Fruit fly (Drosophila melanogaster): Measurements from ENCODE around the gene CG14073.

dm6 chr3L:18852223-18852622, 31.7 kb upstream of the CG14073 start:
- TF ChIP-seq Gug (GFP tag; IDR thresholded peaks at IDR 0.05) (no peak), CG8632 (GFP tag; optimal IDR thresholded peaks at IDR 0.05) (no peak), Met (GFP tag; optimal IDR thresholded peaks at IDR 0.05) (no peak), CG8319 (GFP tag; optimal IDR thresholded peaks at IDR 0.05) (no peak), fkh (GFP tag; optimal IDR thresholded peaks at IDR 0.05) (no peak), fd59A (GFP tag; optimal IDR thresholded peaks at IDR 0.05) (no peak), CG15336 (GFP tag; IDR thresholded peaks at IDR 0.05) (no peak), Hr4 (GFP tag; optimal IDR thresholded peaks at IDR 0.05) (no peak), fd85E (GFP tag; optimal IDR thresholded peaks at IDR 0.05) (no peak), Smox (GFP tag; optimal IDR thresholded peaks at IDR 0.05) (no peak)
